Worm (Caenorhabditis elegans) whole organism, young adult: ENCODE measurements around the gene nyn-3.

ENCODE experiments used
- D2030.7 ChIP-seq: fragments of 200-800 bp; sonication (Bioruptor generic); IDR thresholded peaks from 2 replicates; pipeline ENCODE4 v1.3.6; 2022; ENCODE audit warnings: missing genetic modification reagents, missing genetic modification characterization, missing compliant biosample characterization
- F55B11.4 ChIP-seq: sonication (generic microtip); optimal IDR thresholded peaks from 2 replicates; lab custom pipeline; 2016; ENCODE audit warnings: missing compliant biosample characterization, missing genetic modification characterization, borderline replicate concordance; ENCODE audit not compliant: insufficient read depth
- bed-1 ChIP-seq: fragments of 200-800 bp; sonication (Bioruptor generic); IDR thresholded peaks from 2 replicates; pipeline ENCODE4 v1.3.6; 2022; ENCODE audit warnings: missing genetic modification reagents, missing genetic modification characterization, missing compliant biosample characterization
- dpff-1 ChIP-seq: sonication (generic microtip); optimal IDR thresholded peaks from 2 replicates; lab custom pipeline; 2017; ENCODE audit warnings: mild to moderate bottlenecking, missing genetic modification characterization, missing compliant biosample characterization
- unc-130 ChIP-seq: sonication (generic microtip); optimal IDR thresholded peaks from 2 replicates; lab custom pipeline; 2016; ENCODE audit warnings: missing genetic modification reagents, missing genetic modification characterization, missing compliant biosample characterization
- ztf-22 ChIP-seq: fragments of 200-800 bp; sonication (Bioruptor generic); optimal IDR thresholded peaks from 2 replicates; lab custom pipeline; 2018; ENCODE audit warnings: mild to moderate bottlenecking, missing genetic modification characterization, moderate library complexity, missing compliant biosample characterization

ce11 chrII:6333887-6334286 is 41.5 kb upstream of the nyn-3 start, which contains the start of gene ttc-39B:
- TF ChIP-seq ztf-22 (GFP tag; lab: Kevin White, UChicago) (no peak), unc-130 (no peak), F55B11.4 (tag; lab: Kevin White, UChicago) (no peak), D2030.7 (GFP tag; lab: Robert Waterston, UW) (no peak), bed-1 (GFP tag; lab: Robert Waterston, UW) (no peak), dpff-1 (tag; lab: Kevin White, UChicago) (no peak)
